Worm (Caenorhabditis elegans) whole organism, young adult: ENCODE data around the gene mccc-2.

ENCODE experiments used
- B0261.1 ChIP-seq: sonication (generic microtip); optimal IDR thresholded peaks from 2 replicates; lab custom pipeline; 2016; ENCODE audit warnings: mild to moderate bottlenecking, missing genetic modification characterization, moderate library complexity, missing compliant biosample characterization
- ceh-100 ChIP-seq: fragments of 200-800 bp; sonication (Bioruptor generic); IDR thresholded peaks from 2 replicates; pipeline ENCODE4 v1.3.6; 2022; ENCODE audit warnings: missing genetic modification reagents, missing genetic modification characterization, missing compliant biosample characterization
- ceh-27 ChIP-seq: fragments of 200-800 bp; sonication (Bioruptor generic); optimal IDR thresholded peaks from 2 replicates; lab custom pipeline; 2018; ENCODE audit warnings: mild to moderate bottlenecking, missing genetic modification characterization, moderate library complexity, missing compliant biosample characterization
- ceh-79 ChIP-seq: sonication (generic microtip); optimal IDR thresholded peaks from 2 replicates; lab custom pipeline; 2017; ENCODE audit warnings: mild to moderate bottlenecking, missing genetic modification characterization, missing compliant biosample characterization
- ekl-4 ChIP-seq: fragments of 200-800 bp; sonication (Bioruptor generic); IDR thresholded peaks from 2 replicates; pipeline ENCODE4 v1.3.6; 2022; ENCODE audit warnings: missing genetic modification reagents, missing genetic modification characterization, missing compliant biosample characterization
- nhr-27 ChIP-seq: fragments of 200-800 bp; sonication (Bioruptor generic); optimal IDR thresholded peaks from 2 replicates; lab custom pipeline; 2018; ENCODE audit warnings: mild to moderate bottlenecking, missing genetic modification characterization, moderate library complexity, missing compliant biosample characterization
- pha-4 ChIP-seq: fragments of 150-350 bp; sonication (generic microtip); optimal IDR thresholded peaks from 2 replicates; lab custom pipeline; 2014; ENCODE audit warnings: missing biosample characterization, missing genetic modification reagents, missing genetic modification characterization
- sea-2 ChIP-seq: fragments of 200-800 bp; sonication (Bioruptor generic); IDR thresholded peaks from 2 replicates; pipeline ENCODE4 v1.3.6; 2022; ENCODE audit warnings: missing genetic modification characterization, missing compliant biosample characterization
- snpc-4 ChIP-seq, 5 experiments: fragments of 150-350 bp in 1 of 5; sonication (generic microtip) in 4 of 5; optimal IDR thresholded peaks; 2 replicates each; lab custom pipeline; 2014 to 2018; ENCODE audit warnings: missing genetic modification characterization in 5 of 5, missing biosample characterization in 3 of 5, antibody characterized with exemption in 2 of 5, mild to moderate bottlenecking in 2 of 5, missing compliant biosample characterization in 2 of 5, missing genotype in 2 of 5, moderate library complexity in 2 of 5, missing genetic modification reagents in 1 of 5
- unc-62 ChIP-seq: fragments of 150-350 bp; optimal IDR thresholded peaks from 2 replicates; lab custom pipeline; 2014; ENCODE audit warnings: missing biosample characterization, missing genetic modification reagents, missing genetic modification characterization

ce11 chrIII:9053740-9054252 lies 35.4 kb downstream of the mccc-2 start, which contains the start of gene R107.5:
- TF ChIP-seq ceh-100 (GFP tag; lab: Robert Waterston, UW) = peak; percentile 58; the same call in 1 of the 2 replicates
- peak; percentile 98 for TF ChIP-seq ekl-4 (GFP tag; lab: Robert Waterston, UW)
- peak; percentile 8 for TF ChIP-seq unc-62
- TF ChIP-seq ceh-79 (tag; lab: Kevin White, UChicago) = peak; percentile 62
- TF ChIP-seq nhr-27 (tag; lab: Kevin White, UChicago) = peak; percentile 95
- peak; percentile 95 for TF ChIP-seq ceh-27 (GFP tag; lab: Kevin White, UChicago)
- no peak for TF ChIP-seq snpc-4 (GFP tag; optimal IDR thresholded peaks at IDR 0.05; lab: Kevin White, UChicago)
- peak in 2 of 4 experiments; percentile 48 to 77 for TF ChIP-seq snpc-4 (tag; optimal IDR thresholded peaks at IDR 0.05; lab: Kevin White, UChicago)
- TF ChIP-seq B0261.1 (tag; lab: Kevin White, UChicago) = peak; percentile 32
- peak; percentile 97 for TF ChIP-seq sea-2 (GFP tag; lab: Robert Waterston, UW)
- no peak for TF ChIP-seq pha-4 (tag; lab: Kevin White, UChicago)
